Worm (Caenorhabditis elegans) whole organism, mixed stage, embryonic: ENCODE results near the gene nhr-210.

ENCODE experiments used
- M03D4.4 ChIP-seq: sonication (generic microtip); optimal IDR thresholded peaks from 2 replicates; lab custom pipeline; 2017; ENCODE audit warnings: mild to moderate bottlenecking, missing genetic modification characterization, missing compliant biosample characterization
- bed-3 ChIP-seq: fragments of 200-800 bp; sonication (Bioruptor generic); optimal IDR thresholded peaks from 3 replicates; lab custom pipeline; 2018; ENCODE audit warnings: mild to moderate bottlenecking, missing genetic modification characterization, moderate library complexity, missing compliant biosample characterization
- blmp-1 ChIP-seq: fragments of 150-350 bp; optimal IDR thresholded peaks from 2 replicates; lab custom pipeline; 2014; ENCODE audit warnings: missing biosample characterization, missing genetic modification characterization
- ceh-39 ChIP-seq: fragments of 150-350 bp; optimal IDR thresholded peaks from 2 replicates; lab custom pipeline; 2014; ENCODE audit warnings: missing biosample characterization, missing genetic modification characterization
- ceh-43 ChIP-seq: fragments of 200-800 bp; sonication (Bioruptor generic); optimal IDR thresholded peaks from 2 replicates; lab custom pipeline; 2018; ENCODE audit warnings: mild to moderate bottlenecking, missing genetic modification characterization, moderate library complexity, missing compliant biosample characterization
- ceh-83 ChIP-seq: fragments of 200-800 bp; sonication (Bioruptor generic); optimal IDR thresholded peaks from 2 replicates; lab custom pipeline; 2018; ENCODE audit warnings: mild to moderate bottlenecking, missing genetic modification characterization, missing compliant biosample characterization
- cnd-1 ChIP-seq: fragments of 200-800 bp; sonication (Bioruptor generic); optimal IDR thresholded peaks from 2 replicates; lab custom pipeline; 2018; ENCODE audit warnings: mild to moderate bottlenecking, missing genetic modification characterization, missing compliant biosample characterization
- drap-1 ChIP-seq: fragments of 200-800 bp; sonication (Bioruptor generic); optimal IDR thresholded peaks from 3 replicates; lab custom pipeline; 2018; ENCODE audit warnings: mild to moderate bottlenecking, missing genetic modification characterization, missing compliant biosample characterization
- elt-1 ChIP-seq: sonication (generic microtip); optimal IDR thresholded peaks from 2 replicates; lab custom pipeline; 2017; ENCODE audit warnings: missing genetic modification characterization, mild to moderate bottlenecking, missing compliant biosample characterization, antibody characterized with exemption, moderate library complexity, borderline replicate concordance; ENCODE audit not compliant: insufficient read depth
- elt-3 ChIP-seq: fragments of 150-350 bp; optimal IDR thresholded peaks from 2 replicates; lab custom pipeline; 2014; ENCODE audit warnings: missing biosample characterization, missing genetic modification characterization
- flh-1 ChIP-seq: fragments of 200-800 bp; sonication (Bioruptor generic); optimal IDR thresholded peaks from 2 replicates; lab custom pipeline; 2018; ENCODE audit warnings: mild to moderate bottlenecking, missing genetic modification characterization, moderate library complexity, missing compliant biosample characterization
- ham-2 ChIP-seq: fragments of 200-800 bp; sonication (Bioruptor generic); optimal IDR thresholded peaks from 2 replicates; lab custom pipeline; 2018; ENCODE audit warnings: mild to moderate bottlenecking, missing genetic modification characterization, missing compliant biosample characterization
- hlh-1 ChIP-seq: fragments of 150-350 bp; optimal IDR thresholded peaks from 2 replicates; lab custom pipeline; 2014; ENCODE audit warnings: missing biosample characterization, missing genetic modification reagents, missing genetic modification characterization
- lin-13 ChIP-seq: fragments of 150-350 bp; optimal IDR thresholded peaks from 2 replicates; lab custom pipeline; 2014; ENCODE audit warnings: missing biosample characterization, missing genetic modification characterization
- lin-32 ChIP-seq: fragments of 200-800 bp; sonication (Bioruptor generic); optimal IDR thresholded peaks from 2 replicates; lab custom pipeline; 2018; ENCODE audit warnings: mild to moderate bottlenecking, missing genetic modification characterization, missing compliant biosample characterization
- lsy-2 ChIP-seq: fragments of 150-350 bp; optimal IDR thresholded peaks from 2 replicates; lab custom pipeline; 2014; ENCODE audit warnings: missing biosample characterization, missing genetic modification characterization
- mab-5 ChIP-seq: fragments of 150-350 bp; optimal IDR thresholded peaks from 2 replicates; lab custom pipeline; 2014; ENCODE audit warnings: missing biosample characterization, missing genetic modification characterization
- mep-1 ChIP-seq: fragments of 150-350 bp; optimal IDR thresholded peaks from 2 replicates; lab custom pipeline; 2017; ENCODE audit warnings: missing biosample characterization, missing genetic modification reagents, missing genetic modification characterization, inconsistent platforms
- mls-2 ChIP-seq: sonication (generic microtip); optimal IDR thresholded peaks from 2 replicates; lab custom pipeline; 2016; ENCODE audit warnings: mild to moderate bottlenecking, missing genetic modification characterization, moderate library complexity, missing compliant biosample characterization
- nhr-12 ChIP-seq: fragments of 150-350 bp; optimal IDR thresholded peaks from 2 replicates; lab custom pipeline; 2014; ENCODE audit warnings: missing biosample characterization, missing genetic modification characterization
- nhr-237 ChIP-seq: fragments of 150-350 bp; optimal IDR thresholded peaks from 2 replicates; lab custom pipeline; 2014; ENCODE audit warnings: missing biosample characterization, missing genetic modification characterization
- nhr-28 ChIP-seq: fragments of 150-350 bp; optimal IDR thresholded peaks from 2 replicates; lab custom pipeline; 2014; ENCODE audit warnings: missing biosample characterization, missing genetic modification characterization
- nhr-76 ChIP-seq: sonication (generic microtip); optimal IDR thresholded peaks from 2 replicates; lab custom pipeline; 2017; ENCODE audit warnings: missing biosample characterization, missing genetic modification characterization
- pha-4 ChIP-seq: fragments of 150-350 bp; optimal IDR thresholded peaks from 2 replicates; lab custom pipeline; 2018; ENCODE audit warnings: missing biosample characterization, missing genetic modification reagents, missing genetic modification characterization
- sem-2 ChIP-seq: fragments of 200-800 bp; sonication (Bioruptor generic); optimal IDR thresholded peaks from 2 replicates; lab custom pipeline; 2018; ENCODE audit warnings: mild to moderate bottlenecking, missing genetic modification characterization, missing compliant biosample characterization
- snpc-4 ChIP-seq: fragments of 150-350 bp; optimal IDR thresholded peaks from 2 replicates; lab custom pipeline; 2014; ENCODE audit warnings: missing biosample characterization, missing genetic modification characterization
- sptf-1 ChIP-seq: sonication (generic microtip); optimal IDR thresholded peaks from 2 replicates; lab custom pipeline; 2017; ENCODE audit warnings: mild to moderate bottlenecking, missing genetic modification characterization, moderate library complexity, missing compliant biosample characterization
- tbx-8 ChIP-seq: fragments of 200-800 bp; sonication (Bioruptor generic); optimal IDR thresholded peaks from 2 replicates; lab custom pipeline; 2018; ENCODE audit warnings: mild to moderate bottlenecking, missing genetic modification characterization, moderate library complexity, missing compliant biosample characterization
- unc-120 ChIP-seq: sonication (generic microtip); optimal IDR thresholded peaks from 2 replicates; lab custom pipeline; 2017; ENCODE audit warnings: missing genetic modification characterization, missing compliant biosample characterization; ENCODE audit not compliant: poor library complexity, severe bottlenecking
- unc-39 ChIP-seq: fragments of 150-350 bp; optimal IDR thresholded peaks from 2 replicates; lab custom pipeline; 2014; ENCODE audit warnings: missing biosample characterization, missing genetic modification characterization
- unc-62 ChIP-seq: fragments of 150-350 bp; optimal IDR thresholded peaks from 2 replicates; lab custom pipeline; 2014; ENCODE audit warnings: missing biosample characterization, missing genetic modification reagents, missing genetic modification characterization
- zip-8 ChIP-seq: fragments of 150-350 bp; optimal IDR thresholded peaks from 2 replicates; lab custom pipeline; 2014; ENCODE audit warnings: missing biosample characterization, missing genetic modification characterization
- ztf-11 ChIP-seq: fragments of 150-350 bp; optimal IDR thresholded peaks from 2 replicates; lab custom pipeline; 2014; ENCODE audit warnings: missing biosample characterization, missing genetic modification characterization

Gene nhr-210

ce11 chrV:519445-519844, at the start of gene nhr-210:
Gene nhr-210 (minus strand): TSS chrV:519545.
- TF ChIP-seq lin-32 (GFP tag; lab: Kevin White, UChicago) = no peak
- no peak for TF ChIP-seq mab-5 (tag; lab: Kevin White, UChicago)
- no peak for TF ChIP-seq sptf-1 (tag; lab: Kevin White, UChicago)
- no peak for TF ChIP-seq ham-2 (GFP tag; lab: Kevin White, UChicago)
- TF ChIP-seq ceh-39 (tag; lab: Kevin White, UChicago) = no peak
- TF ChIP-seq snpc-4 (tag; lab: Kevin White, UChicago) = no peak
- TF ChIP-seq bed-3 (GFP tag; lab: Kevin White, UChicago) = no peak

ce11 chrV:568105-568504, 48.8 kb upstream of the nhr-210 start, which contains the start of gene sri-72:
Gene sri-72 (minus strand): TSS chrV:568205.
- TF ChIP-seq nhr-28 (tag; lab: Kevin White, UChicago) = no peak
- TF ChIP-seq sem-2 (GFP tag; lab: Kevin White, UChicago) = no peak
- no peak for TF ChIP-seq lin-13 (tag; lab: Kevin White, UChicago)
- TF ChIP-seq ztf-11 (tag; lab: Kevin White, UChicago) = no peak
- no peak for TF ChIP-seq ceh-83 (GFP tag; lab: Kevin White, UChicago)
- no peak for TF ChIP-seq sptf-1 (tag; lab: Kevin White, UChicago)
- TF ChIP-seq nhr-76 = no peak
- TF ChIP-seq flh-1 (GFP tag; lab: Kevin White, UChicago) = no peak
- TF ChIP-seq cnd-1 (tag; lab: Kevin White, UChicago) = no peak
- TF ChIP-seq unc-39 (tag; lab: Kevin White, UChicago) = no peak
- no peak for TF ChIP-seq bed-3 (GFP tag; lab: Kevin White, UChicago)
- no peak for TF ChIP-seq unc-120 (tag; lab: Kevin White, UChicago)
- TF ChIP-seq pha-4 = no peak
- no peak for TF ChIP-seq snpc-4 (tag; lab: Kevin White, UChicago)
- no peak for TF ChIP-seq M03D4.4 (tag; lab: Kevin White, UChicago)
- TF ChIP-seq elt-1 (tag; lab: Kevin White, UChicago) = no peak
- TF ChIP-seq blmp-1 (tag; lab: Kevin White, UChicago) = no peak
- no peak for TF ChIP-seq zip-8
- no peak for TF ChIP-seq lin-32 (GFP tag; lab: Kevin White, UChicago)
- no peak for TF ChIP-seq mab-5 (tag; lab: Kevin White, UChicago)

- TF ChIP-seq mls-2 (tag; lab: Kevin White, UChicago) = no peak
- TF ChIP-seq mab-5 (tag; lab: Kevin White, UChicago) = no peak
- TF ChIP-seq ceh-39 (tag; lab: Kevin White, UChicago) = no peak
- no peak for TF ChIP-seq nhr-237 (tag; lab: Kevin White, UChicago)
- TF ChIP-seq ham-2 (GFP tag; lab: Kevin White, UChicago) = no peak
- TF ChIP-seq zip-8 = no peak
- TF ChIP-seq ceh-83 (GFP tag; lab: Kevin White, UChicago) = no peak
- TF ChIP-seq flh-1 (GFP tag; lab: Kevin White, UChicago) = no peak
- TF ChIP-seq unc-39 (tag; lab: Kevin White, UChicago) = no peak
- TF ChIP-seq nhr-12 = no peak
- TF ChIP-seq lin-32 (GFP tag; lab: Kevin White, UChicago) = no peak
- TF ChIP-seq snpc-4 (tag; lab: Kevin White, UChicago) = no peak
- TF ChIP-seq, all 35 proteins: peak for 0
Observed at ce11 chrV:565984-566383, 46.6 kb upstream of the nhr-210 start, which contains the start of gene sri-73. Gene sri-73 (minus strand): TSS chrV:566084.

- no peak for TF ChIP-seq nhr-28 (tag; lab: Kevin White, UChicago)
- no peak for TF ChIP-seq lsy-2 (tag; lab: Kevin White, UChicago)
- no peak for TF ChIP-seq bed-3 (GFP tag; lab: Kevin White, UChicago)
- no peak for TF ChIP-seq sptf-1 (tag; lab: Kevin White, UChicago)
- TF ChIP-seq flh-1 (GFP tag; lab: Kevin White, UChicago) = no peak
- no peak for TF ChIP-seq blmp-1 (tag; lab: Kevin White, UChicago)
- TF ChIP-seq ceh-39 (tag; lab: Kevin White, UChicago) = no peak
- TF ChIP-seq zip-8 = no peak
- no peak for TF ChIP-seq pha-4
- no peak for TF ChIP-seq tbx-8 (GFP tag; lab: Kevin White, UChicago)
- no peak for TF ChIP-seq lin-32 (GFP tag; lab: Kevin White, UChicago)
- no peak for TF ChIP-seq unc-62 (GFP tag; lab: Kevin White, UChicago)
Observed at ce11 chrV:562834-563233, 43.5 kb upstream of the nhr-210 start, which contains the start of gene C14C6.2. Gene C14C6.2 (plus strand): TSS chrV:563134.

- TF ChIP-seq elt-3 (tag; lab: Kevin White, UChicago) = no peak
- TF ChIP-seq ztf-11 (tag; lab: Kevin White, UChicago) = no peak
- no peak for TF ChIP-seq sptf-1 (tag; lab: Kevin White, UChicago)
- no peak for TF ChIP-seq cnd-1 (tag; lab: Kevin White, UChicago)
- TF ChIP-seq hlh-1 (tag; lab: Kevin White, UChicago) = no peak
- no peak for TF ChIP-seq unc-62 (GFP tag; lab: Kevin White, UChicago)
- no peak for TF ChIP-seq unc-120 (tag; lab: Kevin White, UChicago)
- TF ChIP-seq ceh-39 (tag; lab: Kevin White, UChicago) = no peak
- no peak for TF ChIP-seq ceh-43 (GFP tag; lab: Kevin White, UChicago)
- TF ChIP-seq nhr-28 (tag; lab: Kevin White, UChicago) = no peak
- TF ChIP-seq mls-2 (tag; lab: Kevin White, UChicago) = no peak
- TF ChIP-seq sem-2 (GFP tag; lab: Kevin White, UChicago) = no peak
- no peak for TF ChIP-seq nhr-76
- TF ChIP-seq nhr-12 = no peak
- no peak for TF ChIP-seq drap-1 (GFP tag; lab: Kevin White, UChicago)
- no peak for TF ChIP-seq elt-1 (tag; lab: Kevin White, UChicago)
- no peak for TF ChIP-seq pha-4
- no peak for TF ChIP-seq lin-13 (tag; lab: Kevin White, UChicago)
- no peak for TF ChIP-seq ceh-83 (GFP tag; lab: Kevin White, UChicago)
- TF ChIP-seq mep-1 = no peak
Observed at ce11 chrV:559940-560339, 40.6 kb upstream of the nhr-210 start, which contains the start of gene srx-7. Gene srx-7 (plus strand): TSS chrV:560195.
